Worm (Caenorhabditis elegans) whole organism, L3 larva: ENCODE data around the gene nhr-7.
A peak's percentile ranks its signal among the peaks of the same experiment; 100 is the strongest.

Experiments used
- R02D3.7 ChIP-seq: fragments of 150-350 bp; optimal IDR thresholded peaks from 2 replicates; lab custom pipeline; 2014; ENCODE audit warnings: missing biosample characterization, missing genetic modification characterization
- ZK546.5 ChIP-seq: sonication (generic microtip); optimal IDR thresholded peaks from 2 replicates; lab custom pipeline; 2017; ENCODE audit warnings: missing biosample characterization, missing genetic modification characterization
- aly-2 ChIP-seq: fragments of 150-350 bp; optimal IDR thresholded peaks from 2 replicates; lab custom pipeline; 2014; ENCODE audit warnings: missing biosample characterization, missing genetic modification characterization
- ama-1 ChIP-seq: fragments of 150-350 bp; optimal IDR thresholded peaks from 2 replicates; lab custom pipeline; 2018
- ceh-16 ChIP-seq: sonication (generic microtip); optimal IDR thresholded peaks from 2 replicates; lab custom pipeline; 2017; ENCODE audit warnings: missing biosample characterization, missing genetic modification characterization
- ceh-28 ChIP-seq: fragments of 150-350 bp; optimal IDR thresholded peaks from 2 replicates; lab custom pipeline; 2014; ENCODE audit warnings: missing biosample characterization, missing genetic modification reagents, missing genetic modification characterization
- ceh-9 ChIP-seq: sonication (generic microtip); optimal IDR thresholded peaks from 2 replicates; lab custom pipeline; 2018; ENCODE audit warnings: missing biosample characterization, missing genetic modification characterization
- daf-12 ChIP-seq: fragments of 150-350 bp; optimal IDR thresholded peaks from 2 replicates; lab custom pipeline; 2014; ENCODE audit warnings: missing biosample characterization, missing genetic modification reagents, missing genetic modification characterization
- egl-27 ChIP-seq: sonication (generic microtip); optimal IDR thresholded peaks from 4 replicates; lab custom pipeline; 2017; ENCODE audit warnings: missing biosample characterization, missing genetic modification reagents, missing genetic modification characterization
- egl-5 ChIP-seq: fragments of 150-350 bp; optimal IDR thresholded peaks from 2 replicates; lab custom pipeline; 2017; ENCODE audit warnings: missing biosample characterization, missing genetic modification reagents, missing genetic modification characterization, inconsistent platforms
- elt-1 ChIP-seq: fragments of 150-350 bp; optimal IDR thresholded peaks from 2 replicates; lab custom pipeline; 2014; ENCODE audit warnings: missing biosample characterization, missing genetic modification characterization
- eor-1 ChIP-seq, 2 experiments: fragments of 150-350 bp; optimal IDR thresholded peaks; 2 replicates each; lab custom pipeline; 2014 to 2018; ENCODE audit warnings: missing biosample characterization in 2 of 2, missing genetic modification characterization in 2 of 2
- fkh-10 ChIP-seq: sonication (generic microtip); optimal IDR thresholded peaks from 2 replicates; lab custom pipeline; 2017; ENCODE audit warnings: missing biosample characterization, missing genetic modification reagents, missing genetic modification characterization
- lsy-12 ChIP-seq: sonication (generic microtip); optimal IDR thresholded peaks from 2 replicates; lab custom pipeline; 2016; ENCODE audit warnings: mild to moderate bottlenecking, missing genetic modification characterization, missing compliant biosample characterization
- mdl-1 ChIP-seq: fragments of 150-350 bp; optimal IDR thresholded peaks from 2 replicates; lab custom pipeline; 2014; ENCODE audit warnings: missing biosample characterization, missing genetic modification characterization
- mml-1 ChIP-seq: fragments of 150-350 bp; sonication (generic microtip); optimal IDR thresholded peaks from 3 replicates; lab custom pipeline; 2014; ENCODE audit warnings: missing biosample characterization, missing genetic modification characterization
- nfya-1 ChIP-seq: sonication (generic microtip); optimal IDR thresholded peaks from 2 replicates; lab custom pipeline; 2017; ENCODE audit warnings: missing genetic modification characterization, mild to moderate bottlenecking, missing compliant biosample characterization, antibody characterized with exemption, moderate library complexity; ENCODE audit not compliant: insufficient read depth
- nhr-11 ChIP-seq: fragments of 150-350 bp; optimal IDR thresholded peaks from 2 replicates; lab custom pipeline; 2014; ENCODE audit warnings: missing biosample characterization, missing genetic modification characterization
- nhr-23 ChIP-seq: fragments of 150-350 bp; optimal IDR thresholded peaks from 2 replicates; lab custom pipeline; 2014; ENCODE audit warnings: missing biosample characterization, missing genetic modification reagents, missing genetic modification characterization
- nhr-25 ChIP-seq: sonication (generic microtip); optimal IDR thresholded peaks from 2 replicates; lab custom pipeline; 2017; ENCODE audit warnings: missing biosample characterization, missing genetic modification characterization
- nhr-28 ChIP-seq: fragments of 150-350 bp; optimal IDR thresholded peaks from 2 replicates; lab custom pipeline; 2014; ENCODE audit warnings: missing biosample characterization, missing genetic modification characterization
- nhr-43 ChIP-seq: sonication (generic microtip); optimal IDR thresholded peaks from 2 replicates; lab custom pipeline; 2016; ENCODE audit warnings: mild to moderate bottlenecking, missing genetic modification characterization, missing compliant biosample characterization; ENCODE audit not compliant: poor library complexity, severe bottlenecking
- nhr-67 ChIP-seq: fragments of 150-350 bp; optimal IDR thresholded peaks from 2 replicates; lab custom pipeline; 2014; ENCODE audit warnings: missing biosample characterization, missing genetic modification characterization
- nhr-76 ChIP-seq: fragments of 150-350 bp; sonication (generic microtip); optimal IDR thresholded peaks from 5 replicates; lab custom pipeline; 2014; ENCODE audit warnings: missing biosample characterization, missing genetic modification characterization
- nhr-77 ChIP-seq: fragments of 150-350 bp; optimal IDR thresholded peaks from 2 replicates; lab custom pipeline; 2014; ENCODE audit warnings: missing biosample characterization, missing genetic modification characterization
- pqm-1 ChIP-seq: fragments of 150-350 bp; optimal IDR thresholded peaks from 2 replicates; lab custom pipeline; 2017; ENCODE audit warnings: missing biosample characterization, missing genetic modification characterization, inconsistent platforms
- tbx-2 ChIP-seq: sonication (generic microtip); optimal IDR thresholded peaks from 2 replicates; lab custom pipeline; 2016; ENCODE audit warnings: mild to moderate bottlenecking, missing genetic modification characterization, missing compliant biosample characterization
- unc-39 ChIP-seq: sonication (generic microtip); optimal IDR thresholded peaks from 4 replicates; lab custom pipeline; 2017; ENCODE audit warnings: missing biosample characterization, missing genetic modification characterization
- unc-62 ChIP-seq: fragments of 150-350 bp; sonication (generic microtip); optimal IDR thresholded peaks from 4 replicates; lab custom pipeline; 2014; ENCODE audit warnings: missing biosample characterization, missing genetic modification reagents, missing genetic modification characterization
- zag-1 ChIP-seq: fragments of 150-350 bp; optimal IDR thresholded peaks from 2 replicates; lab custom pipeline; 2014; ENCODE audit warnings: missing biosample characterization, missing genetic modification characterization
- ztf-11 ChIP-seq: fragments of 150-350 bp; optimal IDR thresholded peaks from 2 replicates; lab custom pipeline; 2014; ENCODE audit warnings: missing biosample characterization, missing genetic modification characterization
- ztf-4 ChIP-seq: fragments of 150-350 bp; optimal IDR thresholded peaks from 2 replicates; lab custom pipeline; 2014; ENCODE audit warnings: missing biosample characterization, missing genetic modification characterization

nhr-7 gene

DNA sequence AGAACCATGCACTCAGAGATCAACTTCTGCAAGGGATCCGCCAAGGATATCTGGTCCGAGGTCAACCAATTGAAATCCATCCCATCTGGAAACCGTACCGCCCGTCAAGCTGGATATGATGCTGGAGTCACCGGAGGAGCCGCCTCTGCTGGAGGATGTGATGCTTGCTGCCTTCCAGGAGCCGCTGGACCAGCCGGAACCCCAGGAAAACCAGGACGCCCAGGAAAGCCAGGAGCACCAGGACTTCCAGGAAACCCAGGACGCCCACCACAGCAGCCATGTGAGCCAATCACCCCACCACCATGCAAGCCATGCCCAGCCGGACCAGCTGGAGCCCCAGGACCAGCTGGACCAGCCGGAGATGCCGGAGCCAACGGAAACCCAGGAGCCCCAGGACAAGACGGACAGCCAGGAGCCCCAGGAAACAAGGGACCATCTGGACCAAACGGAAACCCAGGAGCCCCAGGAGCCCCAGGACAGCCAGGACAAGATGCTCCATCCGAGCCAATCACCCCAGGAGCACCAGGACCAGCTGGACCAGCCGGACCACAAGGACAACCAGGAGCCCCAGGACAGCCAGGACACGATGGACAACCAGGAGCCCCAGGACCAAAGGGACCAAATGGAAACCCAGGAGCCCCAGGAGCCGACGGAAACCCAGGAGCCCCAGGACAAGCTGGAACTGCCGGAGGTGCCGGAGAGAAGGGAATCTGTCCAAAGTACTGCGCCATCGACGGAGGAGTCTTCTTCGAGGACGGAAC, 45.3 kb downstream of the nhr-7 start:
- peak; percentile 51 for TF ChIP-seq nhr-43 (tag; lab: Kevin White, UChicago)

ce11 chrIV:11225206-11225605, 46.0 kb downstream of the nhr-7 start, which contains the start of gene col-125:
col-125 (plus strand) TSS chrIV:11225506.
- TF ChIP-seq lsy-12 (tag; lab: Kevin White, UChicago), result no peak
- no peak for TF ChIP-seq nhr-77 (tag; lab: Kevin White, UChicago)
- TF ChIP-seq eor-1 (tag; optimal IDR thresholded peaks at IDR 0.05; lab: Kevin White, UChicago), result no peak
- TF ChIP-seq nhr-11 (tag; lab: Kevin White, UChicago), result no peak
- TF ChIP-seq nhr-25 (tag; lab: Kevin White, UChicago), result peak; percentile 70
- no peak for TF ChIP-seq ztf-11 (tag; lab: Kevin White, UChicago)
- no peak for TF ChIP-seq mml-1
- no peak for TF ChIP-seq nhr-28
- no peak for TF ChIP-seq ama-1 (lab: Kevin White, UChicago)
- TF ChIP-seq nhr-76 (tag; lab: Kevin White, UChicago), result no peak
- TF ChIP-seq nfya-1 (tag; lab: Kevin White, UChicago), result peak; percentile 21

- no peak for TF ChIP-seq nhr-76 (tag; lab: Kevin White, UChicago)
- no peak for TF ChIP-seq R02D3.7 (tag; lab: Kevin White, UChicago)
- TF ChIP-seq nhr-28, result no peak
- no peak for TF ChIP-seq ceh-9 (tag; lab: Kevin White, UChicago)
- no peak for TF ChIP-seq nhr-43 (tag; lab: Kevin White, UChicago)
- TF ChIP-seq ceh-16 (tag; lab: Kevin White, UChicago), result no peak
- no peak for TF ChIP-seq egl-27
- no peak for TF ChIP-seq nhr-67 (tag; lab: Kevin White, UChicago)
- TF ChIP-seq ztf-4 (tag; lab: Kevin White, UChicago), result no peak
Measured at ce11 chrIV:11223878-11224277, 47.3 kb downstream of the nhr-7 start, which contains the start of gene C29F4.3. C29F4.3 (minus strand) TSS chrIV:11223978.

DNA sequence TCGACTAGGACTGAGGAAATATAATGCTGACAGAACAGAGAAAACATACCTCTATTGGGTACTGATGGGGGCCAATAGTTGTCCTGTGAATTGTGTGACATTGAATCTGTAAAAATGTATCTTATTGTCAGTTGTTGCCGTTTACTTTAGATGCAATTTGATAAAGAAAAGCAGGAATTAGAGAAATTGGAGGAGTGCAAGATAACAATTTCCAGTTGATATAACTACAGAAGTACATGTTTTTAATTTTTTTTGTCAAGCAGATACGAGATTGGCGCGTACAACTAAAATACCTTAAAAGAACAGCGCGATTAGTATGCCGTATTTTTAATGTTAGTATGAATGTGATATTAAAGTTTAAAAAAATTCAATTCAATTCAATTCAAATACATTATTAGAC, 53.1 kb downstream of the nhr-7 start, which contains the start of gene zip-6:
Gene zip-6 (minus strand): TSS at position 101 of the 400 bp plus-strand sequence.
- TF ChIP-seq nfya-1 (tag; lab: Kevin White, UChicago) (no peak), mml-1 (no peak), ZK546.5 (no peak), aly-2 (tag; lab: Kevin White, UChicago) (no peak), lsy-12 (tag; lab: Kevin White, UChicago) (no peak), fkh-10 (no peak), zag-1 (tag; lab: Kevin White, UChicago) (no peak), egl-27 (no peak), unc-62 (no peak), tbx-2 (tag; lab: Kevin White, UChicago) (no peak), ceh-28 (tag; lab: Kevin White, UChicago) (no peak), nhr-23 (tag; lab: Kevin White, UChicago) (no peak), daf-12 (tag; lab: Kevin White, UChicago) (no peak), egl-5 (no peak), nhr-11 (tag; lab: Kevin White, UChicago) (no peak), mdl-1 (tag; lab: Kevin White, UChicago) (no peak), elt-1 (tag; lab: Kevin White, UChicago) (no peak), pqm-1 (tag; lab: Kevin White, UChicago) (no peak), unc-39 (tag; lab: Kevin White, UChicago) (no peak)
